Fruit fly (Drosophila melanogaster): ENCODE data around the gene cyst.
A peak's percentile ranks its signal among the peaks of the same experiment; 100 is the strongest.

dm6 chr2L:19508361-19508918 is at the start of gene cyst:
- TF ChIP-seq CG15336 (GFP tag; IDR thresholded peaks at IDR 0.05) (no peak), fkh (GFP tag; optimal IDR thresholded peaks at IDR 0.05) (no peak), CG6792 (GFP tag; optimal IDR thresholded peaks at IDR 0.05) (no peak), Sox102F (GFP tag; optimal IDR thresholded peaks at IDR 0.05) (no peak), acj6 (GFP tag; optimal IDR thresholded peaks at IDR 0.05) (no peak), cyc (GFP tag; optimal IDR thresholded peaks at IDR 0.05) (peak; percentile 47), CG9139 (GFP tag; optimal IDR thresholded peaks at IDR 0.05) (no peak), CG6854 (GFP tag; optimal IDR thresholded peaks at IDR 0.05) (no peak), CG11762 (GFP tag; optimal IDR thresholded peaks at IDR 0.05; ENCODE audit: insufficient read depth) (no peak), Eip93F (GFP tag; optimal IDR thresholded peaks at IDR 0.05) (no peak), Lpt (GFP tag; optimal IDR thresholded peaks at IDR 0.05) (no peak), OdsH (GFP tag; optimal IDR thresholded peaks at IDR 0.05) (no peak), lz (GFP tag; optimal IDR thresholded peaks at IDR 0.05) (no peak), CG10631 (GFP tag; optimal IDR thresholded peaks at IDR 0.05) (no peak)

All from whole organism, prepupa.